Worm (Caenorhabditis elegans) whole organism, young adult: Measurements from ENCODE around the gene noca-2.

Experiments used
- F23B12.7 ChIP-seq: sonication (generic microtip); optimal IDR thresholded peaks from 2 replicates; lab custom pipeline; 2017; ENCODE audit warnings: missing genetic modification characterization, mild to moderate bottlenecking, missing compliant biosample characterization, antibody characterized with exemption, moderate library complexity; ENCODE audit not compliant: insufficient read depth
- akir-1 ChIP-seq: fragments of 200-800 bp; sonication (Bioruptor generic); optimal IDR thresholded peaks from 2 replicates; lab custom pipeline; 2018; ENCODE audit warnings: mild to moderate bottlenecking, missing genetic modification characterization, moderate library complexity, missing compliant biosample characterization
- ama-1 ChIP-seq, 3 experiments: fragments of 150-350 bp in 1 of 3; sonication (generic microtip) in 2 of 3; optimal IDR thresholded peaks; 2 replicates each; lab custom pipeline; 2014 to 2018; ENCODE audit warnings: missing biosample characterization in 2 of 3, missing genetic modification characterization in 2 of 3, missing genetic modification reagents in 2 of 3
- ceh-79 ChIP-seq: sonication (generic microtip); optimal IDR thresholded peaks from 2 replicates; lab custom pipeline; 2017; ENCODE audit warnings: mild to moderate bottlenecking, missing genetic modification characterization, missing compliant biosample characterization
- unc-62 ChIP-seq: fragments of 150-350 bp; optimal IDR thresholded peaks from 2 replicates; lab custom pipeline; 2014; ENCODE audit warnings: missing biosample characterization, missing genetic modification reagents, missing genetic modification characterization

DNA sequence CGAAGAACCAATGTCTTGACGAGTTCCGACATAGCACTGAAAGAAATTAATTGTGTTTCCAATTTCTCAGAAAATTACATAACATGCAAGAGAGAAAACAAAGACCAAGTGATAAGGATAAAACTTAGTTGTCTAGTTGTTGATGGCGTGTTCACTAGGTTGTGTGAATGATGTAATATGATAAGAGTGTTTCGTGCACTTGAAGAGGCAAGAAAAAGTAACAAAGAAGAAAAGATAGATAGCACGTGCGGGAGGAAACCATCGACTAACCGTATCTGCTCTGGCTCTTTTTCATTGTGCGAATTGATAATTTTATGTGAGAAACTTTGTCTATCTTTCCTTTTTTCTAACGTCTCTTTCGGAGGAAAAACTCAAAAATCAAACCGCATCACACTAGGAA, 5.3 kb upstream of the noca-2 start, which contains the start of gene sfxn-1.5:
- TF ChIP-seq F23B12.7 = no peak
- TF ChIP-seq ceh-79 (tag; lab: Kevin White, UChicago) = no peak
- TF ChIP-seq unc-62 (GFP tag; lab: Kevin White, UChicago) = no peak
- no peak for TF ChIP-seq ama-1 (optimal IDR thresholded peaks at IDR 0.05; lab: Kevin White, UChicago)
- no peak for TF ChIP-seq ama-1 (GFP tag; optimal IDR thresholded peaks at IDR 0.05; lab: Kevin White, UChicago)
- no peak for TF ChIP-seq akir-1 (GFP tag; lab: Kevin White, UChicago)
